Fruit fly (Drosophila melanogaster) whole organism, embryonic: ENCODE results near the gene CG5641.

Experiments used
- CG10959 ChIP-seq: fragments of 200-800 bp; sonication (Bioruptor generic); IDR thresholded peaks from 2 replicates; pipeline ENCODE4 v1.3.6; 2022; ENCODE audit warnings: missing biosample characterization, missing genetic modification characterization
- CG12155 ChIP-seq: fragments of 200-800 bp; sonication (Bioruptor generic); optimal IDR thresholded peaks from 3 replicates; lab custom pipeline; 2016; ENCODE audit warnings: missing biosample characterization, missing genetic modification characterization
- CG12391 ChIP-seq: fragments of 200-800 bp; sonication (Bioruptor generic); optimal IDR thresholded peaks from 3 replicates; lab custom pipeline; 2018; ENCODE audit warnings: missing biosample characterization, mild to moderate bottlenecking, missing genetic modification characterization, moderate library complexity
- CG13894 ChIP-seq: fragments of 200-800 bp; sonication (Bioruptor generic); optimal IDR thresholded peaks from 3 replicates; lab custom pipeline; 2018; ENCODE audit warnings: missing biosample characterization, mild to moderate bottlenecking, missing genetic modification characterization, moderate library complexity
- CG14050 ChIP-seq: fragments of 200-800 bp; sonication (Bioruptor generic); IDR thresholded peaks from 3 replicates; pipeline ENCODE4 v1.3.6; 2022; ENCODE audit warnings: missing biosample characterization, missing genetic modification characterization
- CG15269 ChIP-seq: fragments of 200-800 bp; sonication (Bioruptor generic); optimal IDR thresholded peaks from 2 replicates; lab custom pipeline; 2018; ENCODE audit warnings: missing biosample characterization, mild to moderate bottlenecking, missing genetic modification characterization, moderate library complexity
- CG17359 ChIP-seq: fragments of 200-800 bp; sonication (Bioruptor generic); optimal IDR thresholded peaks from 3 replicates; lab custom pipeline; 2018; ENCODE audit warnings: missing biosample characterization, mild to moderate bottlenecking, missing genetic modification characterization, moderate library complexity
- CG17829 ChIP-seq: fragments of 200-800 bp; optimal IDR thresholded peaks from 2 replicates; lab custom pipeline; 2019; ENCODE audit warnings: missing biosample characterization, mild to moderate bottlenecking, missing genetic modification characterization, moderate library complexity
- CG2712 ChIP-seq: fragments of 200-800 bp; optimal IDR thresholded peaks from 3 replicates; lab custom pipeline; 2019; ENCODE audit warnings: missing biosample characterization, mild to moderate bottlenecking, missing genetic modification characterization, moderate library complexity
- CG2889 ChIP-seq: fragments of 200-800 bp; sonication (Bioruptor generic); IDR thresholded peaks from 3 replicates; pipeline ENCODE4 v1.3.6; 2022; ENCODE audit warnings: missing biosample characterization, missing genetic modification characterization
- CG31224 ChIP-seq: fragments of 200-800 bp; sonication (Bioruptor generic); IDR thresholded peaks from 2 replicates; pipeline ENCODE4 v1.3.6; 2022; ENCODE audit warnings: missing biosample characterization, missing genetic modification characterization
- CG32767 ChIP-seq: fragments of 200-800 bp; sonication (Bioruptor generic); IDR thresholded peaks from 2 replicates; pipeline ENCODE4 v1.3.6; 2022; ENCODE audit warnings: missing biosample characterization, missing genetic modification characterization
- CG34224 ChIP-seq: fragments of 200-800 bp; sonication (Bioruptor generic); IDR thresholded peaks from 3 replicates; pipeline ENCODE4 v1.3.6; 2022; ENCODE audit warnings: missing biosample characterization, missing genetic modification characterization; ENCODE audit not compliant: partially characterized antibody
- CG34422 ChIP-seq: fragments of 200-800 bp; sonication (Bioruptor generic); IDR thresholded peaks from 3 replicates; pipeline ENCODE4 v1.3.6; 2022; ENCODE audit warnings: missing biosample characterization, missing genetic modification characterization
- CG4282 ChIP-seq: fragments of 200-800 bp; sonication (Bioruptor generic); optimal IDR thresholded peaks from 2 replicates; lab custom pipeline; 2016; ENCODE audit warnings: missing biosample characterization, missing genetic modification characterization
- CG5180 ChIP-seq: fragments of 200-800 bp; sonication (Bioruptor generic); optimal IDR thresholded peaks from 3 replicates; lab custom pipeline; 2017; ENCODE audit warnings: missing biosample characterization, missing genetic modification characterization, mild to moderate bottlenecking, moderate library complexity, missing genetic modification reagents
- CG7271 ChIP-seq: fragments of 200-800 bp; sonication (Bioruptor generic); optimal IDR thresholded peaks from 2 replicates; lab custom pipeline; 2018; ENCODE audit warnings: missing biosample characterization, mild to moderate bottlenecking, missing genetic modification characterization, moderate library complexity
- CG7556 ChIP-seq: fragments of 200-800 bp; sonication (Bioruptor generic); optimal IDR thresholded peaks from 2 replicates; lab custom pipeline; 2017; ENCODE audit warnings: missing biosample characterization, mild to moderate bottlenecking, missing genetic modification characterization
- CG9215 ChIP-seq: fragments of 200-800 bp; sonication (Bioruptor generic); IDR thresholded peaks from 2 replicates; pipeline ENCODE4 v1.3.6; 2022; ENCODE audit warnings: missing biosample characterization, missing genetic modification characterization
- Chrac-16 ChIP-seq: fragments of 200-800 bp; sonication (Bioruptor generic); optimal IDR thresholded peaks from 3 replicates; lab custom pipeline; 2016; ENCODE audit warnings: missing biosample characterization, missing genetic modification characterization
- Elba2 ChIP-seq: fragments of 200-800 bp; sonication (Bioruptor generic); optimal IDR thresholded peaks from 3 replicates; lab custom pipeline; 2016; ENCODE audit warnings: missing biosample characterization, missing genetic modification characterization
- Ets97D ChIP-seq: fragments of 200-800 bp; sonication (Bioruptor generic); optimal IDR thresholded peaks from 3 replicates; lab custom pipeline; 2016; ENCODE audit warnings: missing biosample characterization, missing genetic modification characterization
- Hand ChIP-seq: fragments of 200-800 bp; sonication (Bioruptor generic); optimal IDR thresholded peaks from 2 replicates; lab custom pipeline; 2017; ENCODE audit warnings: mild to moderate bottlenecking, missing biosample characterization, missing genetic modification reagents, missing genetic modification characterization
- Hr3 ChIP-seq: fragments of 200-800 bp; sonication (Bioruptor generic); optimal IDR thresholded peaks from 3 replicates; lab custom pipeline; 2016; ENCODE audit warnings: missing biosample characterization, missing genetic modification characterization
- Hsf ChIP-seq: fragments of 200-800 bp; sonication (Bioruptor generic); optimal IDR thresholded peaks from 3 replicates; lab custom pipeline; 2016; ENCODE audit warnings: missing biosample characterization, missing genetic modification characterization
- MBD-R2 ChIP-seq: fragments of 200-800 bp; sonication (Bioruptor generic); IDR thresholded peaks from 2 replicates; pipeline ENCODE4 v1.3.6; 2022; ENCODE audit warnings: missing biosample characterization, missing genetic modification characterization
- NC2α ChIP-seq: fragments of 200-800 bp; sonication (Bioruptor generic); optimal IDR thresholded peaks from 2 replicates; lab custom pipeline; 2016; ENCODE audit warnings: missing biosample characterization, missing genetic modification characterization
- Optix ChIP-seq: fragments of 200-800 bp; sonication (Bioruptor generic); IDR thresholded peaks from 3 replicates; pipeline ENCODE4 v1.3.6; 2022; ENCODE audit warnings: missing biosample characterization, missing genetic modification characterization
- Rfx ChIP-seq: fragments of 200-800 bp; sonication (Bioruptor generic); IDR thresholded peaks from 2 replicates; pipeline ENCODE4 v1.3.6; 2022; ENCODE audit warnings: missing biosample characterization, missing genetic modification characterization
- Sox102F ChIP-seq: fragments of 200-800 bp; sonication (Bioruptor generic); optimal IDR thresholded peaks from 2 replicates; lab custom pipeline; 2018; ENCODE audit warnings: missing biosample characterization, mild to moderate bottlenecking, missing genetic modification characterization, moderate library complexity
- Usf ChIP-seq: fragments of 200-800 bp; sonication (Bioruptor generic); optimal IDR thresholded peaks from 2 replicates; lab custom pipeline; 2017; ENCODE audit warnings: missing genotype, missing biosample characterization, missing genetic modification characterization
- ap ChIP-seq: fragments of 200-800 bp; sonication (Bioruptor generic); IDR thresholded peaks from 2 replicates; pipeline ENCODE4 v1.3.6; 2022; ENCODE audit warnings: missing biosample characterization, missing genetic modification characterization
- ase ChIP-seq: fragments of 200-800 bp; sonication (Bioruptor generic); IDR thresholded peaks from 3 replicates; pipeline ENCODE4 v1.3.6; 2022; ENCODE audit warnings: missing biosample characterization, missing genetic modification characterization
- caup ChIP-seq: fragments of 200-800 bp; sonication (Bioruptor generic); optimal IDR thresholded peaks from 3 replicates; lab custom pipeline; 2017; ENCODE audit warnings: missing biosample characterization, mild to moderate bottlenecking, missing genetic modification characterization, moderate library complexity; ENCODE audit not compliant: severe bottlenecking
- dm ChIP-seq: fragments of 200-800 bp; sonication (Bioruptor generic); optimal IDR thresholded peaks from 3 replicates; lab custom pipeline; 2016; ENCODE audit warnings: missing biosample characterization, missing genetic modification characterization
- dysf ChIP-seq: fragments of 200-800 bp; sonication (Bioruptor generic); IDR thresholded peaks from 3 replicates; pipeline ENCODE4 v1.3.6; 2022; ENCODE audit warnings: missing biosample characterization, missing genetic modification characterization
- en ChIP-seq: fragments of 200-800 bp; sonication (Bioruptor generic); optimal IDR thresholded peaks from 2 replicates; lab custom pipeline; 2016; ENCODE audit warnings: missing biosample characterization, missing genetic modification characterization
- fd96Cb ChIP-seq: fragments of 200-800 bp; sonication (Bioruptor generic); optimal IDR thresholded peaks from 2 replicates; lab custom pipeline; 2018; ENCODE audit warnings: missing biosample characterization, mild to moderate bottlenecking, missing genetic modification characterization, moderate library complexity
- gsb-n ChIP-seq: fragments of 200-800 bp; sonication (Bioruptor generic); optimal IDR thresholded peaks from 3 replicates; lab custom pipeline; 2018; ENCODE audit warnings: missing biosample characterization, mild to moderate bottlenecking, missing genetic modification characterization
- luna ChIP-seq: fragments of 200-800 bp; sonication (Bioruptor generic); optimal IDR thresholded peaks from 2 replicates; lab custom pipeline; 2016; ENCODE audit warnings: missing biosample characterization, missing genetic modification characterization
- mirr ChIP-seq: fragments of 200-800 bp; sonication (Bioruptor generic); optimal IDR thresholded peaks from 3 replicates; lab custom pipeline; 2018; ENCODE audit warnings: missing biosample characterization, mild to moderate bottlenecking, missing genetic modification characterization
- nmo ChIP-seq: fragments of 200-800 bp; sonication (Bioruptor generic); optimal IDR thresholded peaks from 2 replicates; lab custom pipeline; 2018; ENCODE audit warnings: missing biosample characterization, mild to moderate bottlenecking, missing genetic modification characterization, moderate library complexity
- odd ChIP-seq: fragments of 200-800 bp; sonication (Bioruptor generic); optimal IDR thresholded peaks from 2 replicates; lab custom pipeline; 2017; ENCODE audit warnings: missing biosample characterization, mild to moderate bottlenecking, missing genetic modification characterization
- pros ChIP-seq: fragments of 200-800 bp; sonication (Bioruptor generic); optimal IDR thresholded peaks from 3 replicates; lab custom pipeline; 2019; ENCODE audit warnings: missing biosample characterization, mild to moderate bottlenecking, missing genetic modification characterization, moderate library complexity
- slou ChIP-seq: fragments of 200-800 bp; sonication (Bioruptor generic); optimal IDR thresholded peaks from 3 replicates; lab custom pipeline; 2016; ENCODE audit warnings: missing biosample characterization, missing genetic modification characterization
- slp2 ChIP-seq: fragments of 200-800 bp; sonication (Bioruptor generic); optimal IDR thresholded peaks from 2 replicates; lab custom pipeline; 2016; ENCODE audit warnings: missing biosample characterization, missing genetic modification characterization
- so ChIP-seq: fragments of 200-800 bp; sonication (Bioruptor generic); IDR thresholded peaks from 3 replicates; pipeline ENCODE4 v1.3.6; 2022; ENCODE audit warnings: missing biosample characterization, missing genetic modification characterization
- ssp ChIP-seq: fragments of 200-800 bp; sonication (Bioruptor generic); IDR thresholded peaks from 2 replicates; pipeline ENCODE4 v1.3.6; 2022; ENCODE audit warnings: missing biosample characterization, missing genetic modification characterization
- unpg ChIP-seq: fragments of 200-800 bp; sonication (Bioruptor generic); optimal IDR thresholded peaks from 3 replicates; lab custom pipeline; 2018; ENCODE audit warnings: missing biosample characterization, mild to moderate bottlenecking, missing genetic modification characterization, moderate library complexity

CG5641 gene

dm6 chr3R:12442601-12443533, 13.8 kb upstream of the CG5641 start (continued):
- TF ChIP-seq CG34422 (GFP tag; lab: Robert Waterston, UW) (no peak), NC2α (GFP tag; lab: Kevin White, UChicago) (no peak), CG15269 (tag; lab: Kevin White, UChicago) (peak; percentile 71), CG12391 (tag; lab: Kevin White, UChicago) (peak; percentile 16), CG12155 (GFP tag; lab: Kevin White, UChicago) (peak; percentile 6), CG17359 (tag; lab: Kevin White, UChicago) (peak; percentile 25), MBD-R2 (no peak), CG10959 (GFP tag; lab: Robert Waterston, UW) (no peak), CG4282 (GFP tag; lab: Kevin White, UChicago) (no peak), CG7271 (no peak), CG9215 (GFP tag; lab: Robert Waterston, UW) (peak; percentile 61), ase (GFP tag; lab: Robert Waterston, UW) (no peak), Usf (GFP tag; lab: Kevin White, UChicago) (peak; percentile 33), ap (GFP tag; lab: Robert Waterston, UW) (no peak), CG14050 (GFP tag; lab: Robert Waterston, UW) (0 out of 3 replicates have a peak, but pooled peaks have one; percentile 23), CG2712 (tag; lab: Kevin White, UChicago) (peak; percentile 23), unpg (GFP tag; lab: Kevin White, UChicago) (peak; percentile 34), so (GFP tag; lab: Robert Waterston, UW) (peak; percentile 7; the same call in 1 of the 3 replicates), Elba2 (GFP tag; lab: Kevin White, UChicago) (no peak), CG2889 (no peak), CG17829 (tag; lab: Kevin White, UChicago) (peak; percentile 2), fd96Cb (no peak), Hr3 (GFP tag; lab: Kevin White, UChicago) (no peak), CG13894 (tag; lab: Kevin White, UChicago) (peak; percentile 34), nmo (GFP tag; lab: Kevin White, UChicago) (no peak), gsb-n (no peak), Chrac-16 (GFP tag; lab: Kevin White, UChicago) (no peak), Sox102F (GFP tag; lab: Kevin White, UChicago) (peak; percentile 7), en (GFP tag; lab: Kevin White, UChicago) (no peak), dm (GFP tag; lab: Kevin White, UChicago) (no peak), odd (GFP tag; lab: Kevin White, UChicago) (no peak), CG5180 (GFP tag; lab: Kevin White, UChicago) (no peak), dysf (GFP tag; lab: Robert Waterston, UW) (peak; percentile 43; the same call in 1 of the 3 replicates), ssp (GFP tag; lab: Robert Waterston, UW) (no peak), CG31224 (GFP tag; lab: Robert Waterston, UW) (0 out of 2 replicates have a peak, but pooled peaks have one; percentile 36), Hsf (GFP tag; lab: Kevin White, UChicago) (no peak), mirr (GFP tag; lab: Kevin White, UChicago) (no peak), CG7556 (GFP tag; lab: Kevin White, UChicago) (peak; percentile 37), slp2 (no peak), caup (no peak), pros (no peak), CG32767 (no peak), Hand (peak; percentile 4), Optix (GFP tag; lab: Robert Waterston, UW) (no peak), slou (GFP tag; lab: Kevin White, UChicago) (no peak), Rfx (peak; percentile 44), Ets97D (no peak), luna (GFP tag; lab: Kevin White, UChicago) (no peak), CG34224 (0 out of 3 replicates have a peak, but pooled peaks have one; percentile 8)
